Fruit fly (Drosophila melanogaster) whole organism, embryonic: ENCODE results near the gene St2.

Source experiments
- Adf1 ChIP-seq: fragments of 200-800 bp; sonication (Bioruptor generic); IDR thresholded peaks from 2 replicates; pipeline ENCODE4 v1.3.6; 2022; ENCODE audit warnings: missing biosample characterization, missing genetic modification characterization
- B-H1 ChIP-seq: fragments of 200-800 bp; sonication (Bioruptor generic); IDR thresholded peaks from 3 replicates; pipeline ENCODE4 v1.3.6; 2022; ENCODE audit warnings: missing biosample characterization, missing genetic modification characterization
- CG10147 ChIP-seq: fragments of 200-800 bp; sonication (Bioruptor generic); optimal IDR thresholded peaks from 2 replicates; lab custom pipeline; 2019; ENCODE audit warnings: missing biosample characterization, mild to moderate bottlenecking, missing genetic modification characterization, moderate library complexity
- CG10462 ChIP-seq: fragments of 200-800 bp; sonication (Bioruptor generic); optimal IDR thresholded peaks from 2 replicates; lab custom pipeline; 2016; ENCODE audit warnings: missing biosample characterization, missing genetic modification characterization
- CG10543 ChIP-seq: fragments of 200-800 bp; sonication (Bioruptor generic); optimal IDR thresholded peaks from 3 replicates; lab custom pipeline; 2017; ENCODE audit warnings: missing biosample characterization, mild to moderate bottlenecking, missing genetic modification characterization, moderate library complexity
- CG11093 ChIP-seq: fragments of 200-800 bp; sonication (Bioruptor generic); IDR thresholded peaks from 3 replicates; pipeline ENCODE4 v1.3.6; 2022; ENCODE audit warnings: missing biosample characterization, missing genetic modification characterization
- CG11398 ChIP-seq: fragments of 200-800 bp; sonication (Bioruptor generic); optimal IDR thresholded peaks from 2 replicates; lab custom pipeline; 2016; ENCODE audit warnings: missing biosample characterization, missing genetic modification characterization
- CG12659 ChIP-seq: fragments of 200-800 bp; sonication (Bioruptor generic); optimal IDR thresholded peaks from 3 replicates; lab custom pipeline; 2017; ENCODE audit warnings: mild to moderate bottlenecking, missing biosample characterization, missing genetic modification reagents, missing genetic modification characterization
- CG13624 ChIP-seq: fragments of 200-800 bp; sonication (Bioruptor generic); optimal IDR thresholded peaks from 2 replicates; lab custom pipeline; 2016; ENCODE audit warnings: missing biosample characterization, missing genetic modification characterization
- CG14667 ChIP-seq: fragments of 200-800 bp; sonication (Bioruptor generic); IDR thresholded peaks from 2 replicates; pipeline ENCODE4 v1.3.6; 2022; ENCODE audit warnings: missing biosample characterization, missing genetic modification characterization
- CG15011 ChIP-seq: fragments of 200-800 bp; sonication (Bioruptor generic); optimal IDR thresholded peaks from 3 replicates; lab custom pipeline; 2018; ENCODE audit warnings: missing biosample characterization, mild to moderate bottlenecking, missing genetic modification characterization
- CG18011 ChIP-seq: fragments of 200-800 bp; sonication (Bioruptor generic); optimal IDR thresholded peaks from 2 replicates; lab custom pipeline; 2017; ENCODE audit warnings: missing biosample characterization, missing genetic modification characterization, mild to moderate bottlenecking, moderate library complexity, missing genotype
- CG18764 ChIP-seq: fragments of 200-800 bp; sonication (Bioruptor generic); optimal IDR thresholded peaks from 3 replicates; lab custom pipeline; 2016; ENCODE audit warnings: missing biosample characterization, missing genetic modification characterization
- CG2678 ChIP-seq: fragments of 200-800 bp; sonication (Bioruptor generic); optimal IDR thresholded peaks from 3 replicates; lab custom pipeline; 2019; ENCODE audit warnings: missing biosample characterization, mild to moderate bottlenecking, missing genetic modification characterization, moderate library complexity
- CG31224 ChIP-seq: fragments of 200-800 bp; sonication (Bioruptor generic); IDR thresholded peaks from 2 replicates; pipeline ENCODE4 v1.3.6; 2022; ENCODE audit warnings: missing biosample characterization, missing genetic modification characterization
- CG4328 ChIP-seq: fragments of 200-800 bp; sonication (Bioruptor generic); optimal IDR thresholded peaks from 3 replicates; lab custom pipeline; 2017; ENCODE audit warnings: missing biosample characterization, missing genetic modification reagents, missing genetic modification characterization
- CG6175 ChIP-seq: fragments of 200-800 bp; sonication (Bioruptor generic); IDR thresholded peaks from 3 replicates; pipeline ENCODE4 v1.3.6; 2022; ENCODE audit warnings: missing biosample characterization, missing genetic modification characterization
- CG6813 ChIP-seq: fragments of 200-800 bp; sonication (Bioruptor generic); optimal IDR thresholded peaks from 2 replicates; lab custom pipeline; 2017; ENCODE audit warnings: missing biosample characterization, missing genetic modification characterization, mild to moderate bottlenecking, moderate library complexity, missing genetic modification reagents
- CG7556 ChIP-seq: fragments of 200-800 bp; sonication (Bioruptor generic); optimal IDR thresholded peaks from 2 replicates; lab custom pipeline; 2017; ENCODE audit warnings: missing biosample characterization, mild to moderate bottlenecking, missing genetic modification characterization
- CG9817 ChIP-seq: fragments of 200-800 bp; sonication (Bioruptor generic); optimal IDR thresholded peaks from 2 replicates; lab custom pipeline; 2018; ENCODE audit warnings: missing biosample characterization, mild to moderate bottlenecking, missing genetic modification characterization, moderate library complexity
- Fer2 ChIP-seq: fragments of 200-800 bp; sonication (Bioruptor generic); optimal IDR thresholded peaks from 2 replicates; lab custom pipeline; 2018; ENCODE audit warnings: missing biosample characterization, mild to moderate bottlenecking, missing genetic modification characterization, moderate library complexity
- HLH4C ChIP-seq: fragments of 200-800 bp; sonication (Bioruptor generic); IDR thresholded peaks from 3 replicates; pipeline ENCODE4 v1.3.6; 2022; ENCODE audit warnings: missing biosample characterization, missing genetic modification characterization; ENCODE audit not compliant: partially characterized antibody
- HmgD ChIP-seq: fragments of 200-800 bp; sonication (Bioruptor generic); optimal IDR thresholded peaks from 3 replicates; lab custom pipeline; 2016; ENCODE audit warnings: missing biosample characterization, missing genetic modification characterization
- Lhr ChIP-seq: fragments of 200-800 bp; sonication (Bioruptor generic); optimal IDR thresholded peaks from 3 replicates; lab custom pipeline; 2017; ENCODE audit warnings: mild to moderate bottlenecking, missing biosample characterization, missing genetic modification reagents, missing genetic modification characterization
- MTF-1 ChIP-seq: fragments of 200-800 bp; sonication (Bioruptor generic); optimal IDR thresholded peaks from 2 replicates; lab custom pipeline; 2018; ENCODE audit warnings: missing biosample characterization, mild to moderate bottlenecking, missing genetic modification characterization, borderline replicate concordance
- Nf-YA ChIP-seq: fragments of 200-800 bp; sonication (Bioruptor generic); IDR thresholded peaks from 2 replicates; pipeline ENCODE4 v1.3.6; 2022; ENCODE audit warnings: missing biosample characterization, missing genetic modification characterization
- Nf-YC ChIP-seq: fragments of 200-800 bp; optimal IDR thresholded peaks from 3 replicates; lab custom pipeline; 2019; ENCODE audit warnings: missing biosample characterization, mild to moderate bottlenecking, missing genetic modification characterization, moderate library complexity
- Oli ChIP-seq: fragments of 200-800 bp; sonication (Bioruptor generic); optimal IDR thresholded peaks from 2 replicates; lab custom pipeline; 2018; ENCODE audit warnings: missing biosample characterization, mild to moderate bottlenecking, missing genetic modification characterization, moderate library complexity
- Rfx ChIP-seq: fragments of 200-800 bp; sonication (Bioruptor generic); IDR thresholded peaks from 2 replicates; pipeline ENCODE4 v1.3.6; 2022; ENCODE audit warnings: missing biosample characterization, missing genetic modification characterization
- Scr ChIP-seq: fragments of 200-800 bp; sonication (Bioruptor generic); IDR thresholded peaks from 2 replicates; pipeline ENCODE4 v1.3.6; 2022; ENCODE audit warnings: missing biosample characterization, missing genetic modification characterization; ENCODE audit not compliant: partially characterized antibody
- Six4 ChIP-seq: fragments of 200-800 bp; sonication (Bioruptor generic); optimal IDR thresholded peaks from 2 replicates; lab custom pipeline; 2016; ENCODE audit warnings: missing biosample characterization, missing genetic modification characterization
- Sox102F ChIP-seq: fragments of 200-800 bp; sonication (Bioruptor generic); optimal IDR thresholded peaks from 2 replicates; lab custom pipeline; 2018; ENCODE audit warnings: missing biosample characterization, mild to moderate bottlenecking, missing genetic modification characterization, moderate library complexity
- Taf1 ChIP-seq: fragments of 200-800 bp; sonication (Bioruptor generic); IDR thresholded peaks from 2 replicates; pipeline ENCODE4 v1.3.6; 2022; ENCODE audit warnings: missing biosample characterization, missing genetic modification characterization
- abd-A ChIP-seq: fragments of 200-800 bp; sonication (Bioruptor generic); optimal IDR thresholded peaks from 3 replicates; lab custom pipeline; 2019; ENCODE audit warnings: missing biosample characterization, mild to moderate bottlenecking, missing genetic modification characterization, moderate library complexity
- ap ChIP-seq: fragments of 200-800 bp; sonication (Bioruptor generic); IDR thresholded peaks from 2 replicates; pipeline ENCODE4 v1.3.6; 2022; ENCODE audit warnings: missing biosample characterization, missing genetic modification characterization
- cato ChIP-seq: fragments of 200-800 bp; sonication (Bioruptor generic); optimal IDR thresholded peaks from 2 replicates; lab custom pipeline; 2016; ENCODE audit warnings: missing biosample characterization, missing genetic modification characterization, borderline replicate concordance
- crol ChIP-seq: fragments of 200-800 bp; sonication (Bioruptor generic); IDR thresholded peaks from 2 replicates; pipeline ENCODE4 v1.3.6; 2022; ENCODE audit warnings: missing biosample characterization, missing genetic modification characterization
- cwo ChIP-seq: fragments of 200-800 bp; sonication (Bioruptor generic); optimal IDR thresholded peaks from 3 replicates; lab custom pipeline; 2017; ENCODE audit warnings: missing biosample characterization, missing genetic modification characterization, mild to moderate bottlenecking, moderate library complexity, missing genetic modification reagents
- dan ChIP-seq: fragments of 200-800 bp; sonication (Bioruptor generic); IDR thresholded peaks from 2 replicates; pipeline ENCODE4 v1.3.6; 2022; ENCODE audit warnings: missing biosample characterization, missing genetic modification characterization
- danr ChIP-seq: fragments of 200-800 bp; sonication (Bioruptor generic); IDR thresholded peaks from 2 replicates; pipeline ENCODE4 v1.3.6; 2022; ENCODE audit warnings: missing biosample characterization, missing genetic modification characterization
- gfzf ChIP-seq: fragments of 200-800 bp; sonication (Bioruptor generic); optimal IDR thresholded peaks from 2 replicates; lab custom pipeline; 2016; ENCODE audit warnings: missing biosample characterization, mild to moderate bottlenecking, missing genetic modification characterization, moderate library complexity
- jigr1 ChIP-seq: fragments of 200-800 bp; sonication (Bioruptor generic); IDR thresholded peaks from 3 replicates; pipeline ENCODE4 v1.3.6; 2022; ENCODE audit warnings: missing biosample characterization, missing genetic modification characterization
- klu ChIP-seq: fragments of 200-800 bp; sonication (Bioruptor generic); IDR thresholded peaks from 2 replicates; pipeline ENCODE4 v1.3.6; 2022; ENCODE audit warnings: missing biosample characterization, missing genetic modification characterization
- knrl ChIP-seq: fragments of 200-800 bp; sonication (Bioruptor generic); IDR thresholded peaks from 3 replicates; pipeline ENCODE4 v1.3.6; 2022; ENCODE audit warnings: missing biosample characterization, missing genetic modification characterization; ENCODE audit not compliant: partially characterized antibody
- oc ChIP-seq: fragments of 200-800 bp; sonication (Bioruptor generic); optimal IDR thresholded peaks from 2 replicates; lab custom pipeline; 2018; ENCODE audit warnings: missing biosample characterization, mild to moderate bottlenecking, missing genetic modification characterization, moderate library complexity
- salm ChIP-seq: fragments of 200-800 bp; sonication (Bioruptor generic); optimal IDR thresholded peaks from 2 replicates; lab custom pipeline; 2018; ENCODE audit warnings: missing biosample characterization, mild to moderate bottlenecking, missing genetic modification characterization
- sens ChIP-seq: fragments of 200-800 bp; sonication (Bioruptor generic); peaks from one replicate; lab custom pipeline; 2016; ENCODE audit warnings: missing biosample characterization, missing genetic modification characterization
- stwl ChIP-seq: fragments of 200-800 bp; sonication (Bioruptor generic); optimal IDR thresholded peaks from 3 replicates; lab custom pipeline; 2018; ENCODE audit warnings: missing biosample characterization, mild to moderate bottlenecking, missing genetic modification characterization, moderate library complexity
- sug ChIP-seq: fragments of 200-800 bp; optimal IDR thresholded peaks from 2 replicates; lab custom pipeline; 2019; ENCODE audit warnings: missing biosample characterization, mild to moderate bottlenecking, missing genetic modification characterization, moderate library complexity
- tup ChIP-seq: fragments of 200-800 bp; sonication (Bioruptor generic); optimal IDR thresholded peaks from 2 replicates; lab custom pipeline; 2016; ENCODE audit warnings: missing biosample characterization, mild to moderate bottlenecking, missing genetic modification characterization, moderate library complexity
- zfh1 ChIP-seq: fragments of 200-800 bp; sonication (Bioruptor generic); IDR thresholded peaks from 3 replicates; pipeline ENCODE4 v1.3.6; 2022; ENCODE audit warnings: missing biosample characterization, missing genetic modification characterization

St2 gene

DNA sequence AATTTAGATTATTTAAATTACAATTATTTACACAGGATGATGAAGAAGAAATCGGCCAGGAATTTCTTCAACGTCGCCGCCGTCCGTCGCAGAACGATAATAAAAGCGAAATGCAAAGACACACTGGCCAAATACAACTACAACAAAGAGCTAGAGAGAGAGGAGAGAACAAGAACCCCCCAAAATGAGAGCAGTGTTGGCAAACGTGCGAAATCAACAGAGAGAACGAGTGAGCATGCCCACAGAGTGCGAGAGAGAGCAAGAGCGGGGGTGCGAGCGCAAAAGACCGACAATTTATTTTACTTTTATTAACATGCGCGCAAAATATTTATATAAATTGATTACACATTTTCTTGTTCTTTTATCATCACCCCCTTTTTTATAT, 14.8 kb upstream of the St2 start (continued):
- TF ChIP-seq Taf1 (no peak), CG11398 (no peak), sug (tag; lab: Kevin White, UChicago) (no peak), abd-A (tag; lab: Kevin White, UChicago) (peak; percentile 44), CG2678 (peak; percentile 10), HLH4C (GFP tag; lab: Robert Waterston, UW) (no peak), gfzf (GFP tag; lab: Kevin White, UChicago) (no peak), jigr1 (GFP tag; lab: Robert Waterston, UW) (no peak), Lhr (GFP tag; lab: Kevin White, UChicago) (no peak), cato (GFP tag; lab: Kevin White, UChicago) (no peak), CG18011 (GFP tag; lab: Kevin White, UChicago) (no peak), danr (GFP tag; lab: Robert Waterston, UW) (no peak), Sox102F (GFP tag; lab: Kevin White, UChicago) (no peak), CG11093 (GFP tag; lab: Robert Waterston, UW) (no peak), zfh1 (no peak), ap (no peak), CG10543 (GFP tag; lab: Kevin White, UChicago) (peak; percentile 50), CG31224 (GFP tag; lab: Robert Waterston, UW) (no peak), sens (GFP tag; lab: Kevin White, UChicago) (peak; percentile 80), CG18764 (GFP tag; lab: Kevin White, UChicago) (no peak), oc (no peak), CG10147 (GFP tag; lab: Kevin White, UChicago) (no peak), crol (GFP tag; lab: Robert Waterston, UW) (peak; percentile 70), dan (GFP tag; lab: Robert Waterston, UW) (no peak), Six4 (GFP tag; lab: Kevin White, UChicago) (no peak), Adf1 (GFP tag; lab: Robert Waterston, UW) (no peak; the same call in 1 of the 2 replicates), CG9817 (tag; lab: Kevin White, UChicago) (no peak), salm (no peak), Nf-YA (GFP tag; lab: Robert Waterston, UW) (no peak), klu (no peak), CG4328 (GFP tag; lab: Kevin White, UChicago) (no peak), CG7556 (GFP tag; lab: Kevin White, UChicago) (no peak), Scr (GFP tag; lab: Robert Waterston, UW) (no peak), tup (GFP tag; lab: Kevin White, UChicago) (no peak), Fer2 (tag; lab: Kevin White, UChicago) (no peak), CG13624 (GFP tag; lab: Kevin White, UChicago) (no peak), CG14667 (GFP tag; lab: Robert Waterston, UW) (no peak), CG15011 (GFP tag; lab: Kevin White, UChicago) (no peak), Nf-YC (tag; lab: Kevin White, UChicago) (peak; percentile 31), cwo (no peak), MTF-1 (peak; percentile 38), CG10462 (GFP tag; lab: Kevin White, UChicago) (no peak), CG6813 (GFP tag; lab: Kevin White, UChicago) (no peak), B-H1 (no peak), CG12659 (GFP tag; lab: Kevin White, UChicago) (no peak), stwl (tag; lab: Kevin White, UChicago) (peak; percentile 7), Rfx (peak; percentile 18; the same call in 1 of the 2 replicates), knrl (GFP tag; lab: Robert Waterston, UW) (no peak), HmgD (no peak), CG6175 (GFP tag; lab: Robert Waterston, UW) (no peak), Oli (tag; lab: Kevin White, UChicago) (no peak)
